Worm (Caenorhabditis elegans) whole organism, L3 larva: ENCODE data around the gene ram-2.

ENCODE experiments used
- ZK546.5 ChIP-seq: sonication (generic microtip); optimal IDR thresholded peaks from 2 replicates; lab custom pipeline; 2017; ENCODE audit warnings: missing biosample characterization, missing genetic modification characterization
- aly-2 ChIP-seq: fragments of 150-350 bp; optimal IDR thresholded peaks from 2 replicates; lab custom pipeline; 2014; ENCODE audit warnings: missing biosample characterization, missing genetic modification characterization
- daf-12 ChIP-seq: fragments of 150-350 bp; optimal IDR thresholded peaks from 2 replicates; lab custom pipeline; 2014; ENCODE audit warnings: missing biosample characterization, missing genetic modification reagents, missing genetic modification characterization
- elt-2 ChIP-seq: sonication (generic microtip); optimal IDR thresholded peaks from 2 replicates; lab custom pipeline; 2016; ENCODE audit warnings: missing genetic modification reagents, mild to moderate bottlenecking, missing genetic modification characterization, missing compliant biosample characterization
- fkh-10 ChIP-seq: sonication (generic microtip); optimal IDR thresholded peaks from 2 replicates; lab custom pipeline; 2017; ENCODE audit warnings: missing biosample characterization, missing genetic modification reagents, missing genetic modification characterization
- fos-1 ChIP-seq: fragments of 150-350 bp; optimal IDR thresholded peaks from 2 replicates; lab custom pipeline; 2014; ENCODE audit warnings: missing biosample characterization, missing genetic modification characterization
- jun-1 ChIP-seq: fragments of 150-350 bp; optimal IDR thresholded peaks from 2 replicates; lab custom pipeline; 2014; ENCODE audit warnings: missing biosample characterization, missing genetic modification reagents, missing genetic modification characterization
- nfya-1 ChIP-seq: sonication (generic microtip); optimal IDR thresholded peaks from 2 replicates; lab custom pipeline; 2017; ENCODE audit warnings: missing genetic modification characterization, mild to moderate bottlenecking, missing compliant biosample characterization, antibody characterized with exemption, moderate library complexity; ENCODE audit not compliant: insufficient read depth
- unc-39 ChIP-seq: sonication (generic microtip); optimal IDR thresholded peaks from 4 replicates; lab custom pipeline; 2017; ENCODE audit warnings: missing biosample characterization, missing genetic modification characterization

- TF ChIP-seq ZK546.5 (tag; lab: Kevin White, UChicago) (no peak), jun-1 (tag; lab: Kevin White, UChicago) (no peak), unc-39 (tag; lab: Kevin White, UChicago) (no peak), daf-12 (tag; lab: Kevin White, UChicago) (no peak), fos-1 (tag; lab: Kevin White, UChicago) (no peak), fkh-10 (no peak), nfya-1 (tag; lab: Kevin White, UChicago) (no peak), aly-2 (tag; lab: Kevin White, UChicago) (no peak), elt-2 (tag; lab: Kevin White, UChicago) (no peak)
Measured at ce11 chrII:11040140-11040539, 23.5 kb upstream of the ram-2 start.
